Worm (Caenorhabditis elegans) whole organism, L1 larva: Measurements from ENCODE around the gene F54H12.2.

ENCODE experiments used
- C04F5.9 ChIP-seq: sonication (generic microtip); optimal IDR thresholded peaks from 2 replicates; lab custom pipeline; 2016; ENCODE audit warnings: missing genetic modification characterization, missing compliant biosample characterization
- C16A3.4 ChIP-seq: fragments of 150-350 bp; optimal IDR thresholded peaks from 2 replicates; lab custom pipeline; 2014; ENCODE audit warnings: missing biosample characterization, missing genetic modification characterization
- F16B12.6 ChIP-seq: fragments of 150-350 bp; optimal IDR thresholded peaks from 2 replicates; lab custom pipeline; 2014; ENCODE audit warnings: missing biosample characterization, missing genetic modification characterization
- Y116A8C.19 ChIP-seq: sonication (generic microtip); optimal IDR thresholded peaks from 2 replicates; lab custom pipeline; 2016; ENCODE audit warnings: missing compliant biosample characterization, missing genetic modification characterization, borderline replicate concordance
- ceh-63 ChIP-seq: fragments of 200-800 bp; sonication (Bioruptor generic); optimal IDR thresholded peaks from 2 replicates; lab custom pipeline; 2018; ENCODE audit warnings: mild to moderate bottlenecking, missing genetic modification characterization, missing compliant biosample characterization
- ceh-82 ChIP-seq, 3 experiments: fragments of 150-350 bp in 1 of 3; sonication (generic microtip) in 2 of 3; optimal IDR thresholded peaks; 2 replicates each; lab custom pipeline; 2014 to 2017; ENCODE audit warnings: missing biosample characterization in 3 of 3, missing genetic modification characterization in 3 of 3
- ces-1 ChIP-seq: fragments of 150-350 bp; optimal IDR thresholded peaks from 2 replicates; lab custom pipeline; 2014; ENCODE audit warnings: missing biosample characterization, missing genetic modification reagents, missing genetic modification characterization
- dpl-1 ChIP-seq, 3 experiments: fragments of 150-350 bp in 2 of 3; sonication (generic microtip) in 1 of 3; optimal IDR thresholded peaks; 2 replicates each; lab custom pipeline; 2014 to 2017; ENCODE audit warnings: missing biosample characterization in 3 of 3, missing genetic modification characterization in 3 of 3, missing genetic modification reagents in 3 of 3
- dsc-1 ChIP-seq: sonication (generic microtip); optimal IDR thresholded peaks from 2 replicates; lab custom pipeline; 2016; ENCODE audit warnings: mild to moderate bottlenecking, missing genetic modification characterization, missing compliant biosample characterization
- efl-1 ChIP-seq, 4 experiments: fragments of 150-350 bp; optimal IDR thresholded peaks in 3 of 4; peaks in 1 of 4; 1 replicate in 1 of 4; 2 replicates in 3 of 4; lab custom pipeline; 2014; ENCODE audit warnings: missing biosample characterization in 2 of 4, missing genetic modification characterization in 2 of 4, missing genetic modification reagents in 2 of 4
- efl-3 ChIP-seq: fragments of 200-800 bp; sonication (Bioruptor generic); optimal IDR thresholded peaks from 2 replicates; lab custom pipeline; 2018; ENCODE audit warnings: mild to moderate bottlenecking, missing genetic modification characterization, missing compliant biosample characterization
- ets-5 ChIP-seq: fragments of 200-800 bp; sonication (Bioruptor generic); IDR thresholded peaks from 2 replicates; pipeline ENCODE4 v1.3.6; 2022; ENCODE audit warnings: missing genetic modification characterization, missing compliant biosample characterization
- fkh-10 ChIP-seq: sonication (generic microtip); optimal IDR thresholded peaks from 2 replicates; lab custom pipeline; 2017; ENCODE audit warnings: missing biosample characterization, missing genetic modification reagents, missing genetic modification characterization
- fos-1 ChIP-seq: fragments of 150-350 bp; optimal IDR thresholded peaks from 2 replicates; lab custom pipeline; 2014; ENCODE audit warnings: missing biosample characterization, missing genetic modification characterization
- hlh-17 ChIP-seq: fragments of 200-800 bp; sonication (Bioruptor generic); optimal IDR thresholded peaks from 2 replicates; lab custom pipeline; 2018; ENCODE audit warnings: missing genetic modification characterization, mild to moderate bottlenecking, missing compliant biosample characterization, moderate library complexity, borderline replicate concordance
- jun-1 ChIP-seq: fragments of 150-350 bp; optimal IDR thresholded peaks from 2 replicates; lab custom pipeline; 2014; ENCODE audit warnings: missing biosample characterization, missing genetic modification reagents, missing genetic modification characterization
- lin-15B ChIP-seq: fragments of 150-350 bp; sonication (generic microtip); optimal IDR thresholded peaks from 3 replicates; lab custom pipeline; 2014; ENCODE audit warnings: missing biosample characterization, missing genetic modification characterization
- lin-35 ChIP-seq, 2 experiments: fragments of 150-350 bp; optimal IDR thresholded peaks; 2 replicates each; lab custom pipeline; 2014; ENCODE audit warnings: missing biosample characterization in 2 of 2, missing genetic modification characterization in 2 of 2, missing genetic modification reagents in 2 of 2
- lin-39 ChIP-seq: fragments of 150-350 bp; optimal IDR thresholded peaks from 2 replicates; lab custom pipeline; 2014; ENCODE audit warnings: missing biosample characterization, missing genetic modification reagents, missing genetic modification characterization
- lsy-2 ChIP-seq, 2 experiments: fragments of 150-350 bp; optimal IDR thresholded peaks; 2 replicates each; lab custom pipeline; 2014; ENCODE audit warnings: missing biosample characterization in 2 of 2, missing genetic modification characterization in 2 of 2
- mep-1 ChIP-seq: fragments of 150-350 bp; optimal IDR thresholded peaks from 2 replicates; lab custom pipeline; 2014; ENCODE audit warnings: missing biosample characterization, missing genetic modification characterization
- nhr-11 ChIP-seq: fragments of 150-350 bp; optimal IDR thresholded peaks from 2 replicates; lab custom pipeline; 2014; ENCODE audit warnings: missing biosample characterization, missing genetic modification characterization
- nhr-28 ChIP-seq: fragments of 150-350 bp; optimal IDR thresholded peaks from 2 replicates; lab custom pipeline; 2014; ENCODE audit warnings: missing biosample characterization, missing genetic modification characterization
- nhr-85 ChIP-seq: sonication (generic microtip); peaks from one replicate; lab custom pipeline; 2016; ENCODE audit warnings: missing genetic modification characterization, inconsistent platforms, missing compliant biosample characterization
- pax-3 ChIP-seq: fragments of 200-800 bp; sonication (Bioruptor generic); optimal IDR thresholded peaks from 2 replicates; lab custom pipeline; 2018; ENCODE audit warnings: mild to moderate bottlenecking, missing genetic modification characterization, moderate library complexity, missing compliant biosample characterization
- pqm-1 ChIP-seq: sonication (generic microtip); optimal IDR thresholded peaks from 3 replicates; lab custom pipeline; 2017; ENCODE audit warnings: missing biosample characterization, missing genetic modification characterization
- rnt-1 ChIP-seq: sonication (generic microtip); optimal IDR thresholded peaks from 2 replicates; lab custom pipeline; 2016; ENCODE audit warnings: mild to moderate bottlenecking, missing genetic modification characterization, moderate library complexity, missing compliant biosample characterization
- skn-1 ChIP-seq: fragments of 150-350 bp; optimal IDR thresholded peaks from 2 replicates; lab custom pipeline; 2014; ENCODE audit warnings: missing biosample characterization, missing genetic modification characterization
- snpc-4 ChIP-seq: fragments of 150-350 bp; optimal IDR thresholded peaks from 2 replicates; lab custom pipeline; 2014; ENCODE audit warnings: missing biosample characterization, missing genetic modification characterization
- swsn-7 ChIP-seq: sonication (generic microtip); optimal IDR thresholded peaks from 2 replicates; lab custom pipeline; 2016; ENCODE audit warnings: missing genetic modification characterization, missing compliant biosample characterization
- unc-98 ChIP-seq: fragments of 200-800 bp; sonication (Bioruptor generic); IDR thresholded peaks from 2 replicates; pipeline ENCODE4 v1.3.6; 2022; ENCODE audit warnings: missing genetic modification characterization, missing compliant biosample characterization
- zip-4 ChIP-seq: fragments of 200-800 bp; sonication (Bioruptor generic); optimal IDR thresholded peaks from 2 replicates; lab custom pipeline; 2018; ENCODE audit warnings: mild to moderate bottlenecking, missing genetic modification characterization, moderate library complexity, missing compliant biosample characterization

The F54H12.2 gene

ce11 chrIII:8001557-8001956 lies 37.2 kb downstream of the F54H12.2 start:
- TF ChIP-seq nhr-11 (tag; lab: Kevin White, UChicago) (no peak), dsc-1 (tag; lab: Kevin White, UChicago) (peak; percentile 97)

- TF ChIP-seq pax-3 (tag; lab: Kevin White, UChicago) (no peak), fkh-10 (GFP tag; lab: Kevin White, UChicago) (no peak), jun-1 (no peak), rnt-1 (tag; lab: Kevin White, UChicago) (no peak), lin-15B (tag; lab: Kevin White, UChicago) (no peak), unc-98 (no peak), nhr-28 (tag; lab: Kevin White, UChicago) (no peak), ces-1 (GFP tag; lab: Kevin White, UChicago) (no peak)
These were observed 39.7 kb downstream of the F54H12.2 start, which contains the start of gene C06G4.6 for ce11 chrIII:8004091-8004490. Gene C06G4.6, plus strand, starts transcription at chrIII:8004391.

ce11 chrIII:8009769-8010168 lies 45.4 kb downstream of the F54H12.2 start, which contains the start of gene cit-1.1:
Gene cit-1.1, minus strand, starts transcription at chrIII:8009821.
- TF ChIP-seq Y116A8C.19 (tag; lab: Kevin White, UChicago) (no peak), efl-1 (optimal IDR thresholded peaks at IDR 0.05; lab: Kevin White, UChicago) (peak; percentile 37 to 52), efl-1 (GFP tag; optimal IDR thresholded peaks at IDR 0.05 in 1 of 2; lab: Kevin White, UChicago) (peak in 1 of 2 experiments; percentile 44), zip-4 (no peak), snpc-4 (tag; lab: Kevin White, UChicago) (no peak), mep-1 (tag; lab: Kevin White, UChicago) (no peak), F16B12.6 (tag; lab: Kevin White, UChicago) (no peak), ceh-63 (no peak), lin-15B (tag; lab: Kevin White, UChicago) (peak; percentile 38), ceh-82 (tag; optimal IDR thresholded peaks at IDR 0.05; lab: Kevin White, UChicago) (peak in 2 of 3 experiments; percentile 7 to 18), dpl-1 (GFP tag; optimal IDR thresholded peaks at IDR 0.05; lab: Kevin White, UChicago) (peak in 2 of 3 experiments; percentile 33 to 49), C16A3.4 (tag; lab: Kevin White, UChicago) (peak; percentile 37), pqm-1 (tag; lab: Kevin White, UChicago) (no peak), ces-1 (GFP tag; lab: Kevin White, UChicago) (no peak), hlh-17 (no peak), lsy-2 (tag; optimal IDR thresholded peaks at IDR 0.05; lab: Kevin White, UChicago) (peak; percentile 38 to 66), nhr-11 (tag; lab: Kevin White, UChicago) (no peak), skn-1 (tag; lab: Kevin White, UChicago) (peak; percentile 32), C04F5.9 (no peak), nhr-85 (tag; lab: Kevin White, UChicago) (peak; percentile 32), lin-35 (GFP tag; optimal IDR thresholded peaks at IDR 0.05; lab: Kevin White, UChicago) (peak; percentile 32 to 37)

- TF ChIP-seq ets-5 (no peak), skn-1 (tag; lab: Kevin White, UChicago) (peak; percentile 7)
These were observed 46.0 kb downstream of the F54H12.2 start, which contains the start of gene cit-1.2 for ce11 chrIII:8010260-8010822. Gene cit-1.2, plus strand, starts transcription at chrIII:8010772.

- TF ChIP-seq swsn-7 (tag; lab: Kevin White, UChicago) (no peak), lin-39 (no peak), fos-1 (no peak), efl-3 (no peak), ceh-82 (tag; optimal IDR thresholded peaks at IDR 0.05; lab: Kevin White, UChicago) (no peak)
These were observed 49.2 kb downstream of the F54H12.2 start for ce11 chrIII:8013582-8013981.
